Worm (Caenorhabditis elegans) whole organism, young adult: Measurements from ENCODE around the gene F26F2.11.

Source experiments
- B0019.2 ChIP-seq: fragments of 200-800 bp; sonication (Bioruptor generic); conservative IDR thresholded peaks from 2 replicates; pipeline ENCODE4 v1.3.6; 2022; ENCODE audit warnings: missing genetic modification reagents, missing genetic modification characterization, missing compliant biosample characterization
- B0336.3 ChIP-seq: fragments of 200-800 bp; sonication (Bioruptor generic); IDR thresholded peaks from 2 replicates; pipeline ENCODE4 v1.3.6; 2022; ENCODE audit warnings: missing genetic modification characterization, missing compliant biosample characterization
- C17E4.6 ChIP-seq: fragments of 200-800 bp; sonication (Bioruptor generic); IDR thresholded peaks from 2 replicates; pipeline ENCODE4 v1.3.6; 2022; ENCODE audit warnings: missing genetic modification reagents, missing genetic modification characterization, missing compliant biosample characterization
- F23B12.7 ChIP-seq: sonication (generic microtip); optimal IDR thresholded peaks from 2 replicates; lab custom pipeline; 2017; ENCODE audit warnings: missing genetic modification characterization, mild to moderate bottlenecking, missing compliant biosample characterization, antibody characterized with exemption, moderate library complexity; ENCODE audit not compliant: insufficient read depth
- F52B5.7 ChIP-seq: sonication (generic microtip); optimal IDR thresholded peaks from 2 replicates; lab custom pipeline; 2016; ENCODE audit warnings: mild to moderate bottlenecking, missing genetic modification characterization, missing compliant biosample characterization
- K11D2.4 ChIP-seq: fragments of 200-800 bp; sonication (Bioruptor generic); IDR thresholded peaks from 2 replicates; pipeline ENCODE4 v1.3.6; 2022; ENCODE audit warnings: missing genetic modification reagents, missing genetic modification characterization, missing compliant biosample characterization
- T26A5.8 ChIP-seq: sonication (generic microtip); optimal IDR thresholded peaks from 2 replicates; lab custom pipeline; 2016; ENCODE audit warnings: missing genetic modification characterization, missing compliant biosample characterization
- Y53F4B.3 ChIP-seq: fragments of 200-800 bp; sonication (Bioruptor generic); IDR thresholded peaks from 2 replicates; pipeline ENCODE4 v1.3.6; 2022; ENCODE audit warnings: missing genetic modification reagents, missing genetic modification characterization, missing compliant biosample characterization
- Y56A3A.18 ChIP-seq: fragments of 200-800 bp; sonication (Bioruptor generic); IDR thresholded peaks from 2 replicates; pipeline ENCODE4 v1.3.6; 2022; ENCODE audit warnings: missing genetic modification reagents, missing genetic modification characterization, missing compliant biosample characterization
- Y95B8A.8 ChIP-seq: fragments of 200-800 bp; sonication (Bioruptor generic); IDR thresholded peaks from 2 replicates; pipeline ENCODE4 v1.3.6; 2022; ENCODE audit warnings: missing genetic modification reagents, missing genetic modification characterization, missing compliant biosample characterization
- akir-1 ChIP-seq: fragments of 200-800 bp; sonication (Bioruptor generic); optimal IDR thresholded peaks from 2 replicates; lab custom pipeline; 2018; ENCODE audit warnings: mild to moderate bottlenecking, missing genetic modification characterization, moderate library complexity, missing compliant biosample characterization
- aptf-2 ChIP-seq: fragments of 200-800 bp; sonication (Bioruptor generic); conservative IDR thresholded peaks from 2 replicates; pipeline ENCODE4 v1.3.6; 2022; ENCODE audit warnings: missing genetic modification reagents, missing genetic modification characterization, missing compliant biosample characterization
- atf-7 ChIP-seq: sonication (generic microtip); optimal IDR thresholded peaks from 2 replicates; lab custom pipeline; 2017; ENCODE audit warnings: mild to moderate bottlenecking, missing genetic modification characterization, missing compliant biosample characterization
- athp-1 ChIP-seq: sonication (generic microtip); optimal IDR thresholded peaks from 2 replicates; lab custom pipeline; 2017; ENCODE audit warnings: mild to moderate bottlenecking, missing genetic modification characterization, missing compliant biosample characterization
- attf-5 ChIP-seq: fragments of 200-800 bp; sonication (Bioruptor generic); optimal IDR thresholded peaks from 2 replicates; lab custom pipeline; 2018; ENCODE audit warnings: mild to moderate bottlenecking, missing genetic modification characterization, missing compliant biosample characterization
- bed-1 ChIP-seq: fragments of 200-800 bp; sonication (Bioruptor generic); IDR thresholded peaks from 2 replicates; pipeline ENCODE4 v1.3.6; 2022; ENCODE audit warnings: missing genetic modification reagents, missing genetic modification characterization, missing compliant biosample characterization
- bed-2 ChIP-seq: fragments of 200-800 bp; sonication (Bioruptor generic); IDR thresholded peaks from 2 replicates; pipeline ENCODE4 v1.3.6; 2022; ENCODE audit warnings: missing genetic modification reagents, missing genetic modification characterization, missing compliant biosample characterization
- cebp-2 ChIP-seq: fragments of 200-800 bp; sonication (Bioruptor generic); IDR thresholded peaks from 2 replicates; pipeline ENCODE4 v1.3.6; 2022; ENCODE audit warnings: missing genetic modification characterization, missing compliant biosample characterization
- ceh-100 ChIP-seq: fragments of 200-800 bp; sonication (Bioruptor generic); IDR thresholded peaks from 2 replicates; pipeline ENCODE4 v1.3.6; 2022; ENCODE audit warnings: missing genetic modification reagents, missing genetic modification characterization, missing compliant biosample characterization
- ceh-91 ChIP-seq: fragments of 200-800 bp; sonication (Bioruptor generic); IDR thresholded peaks from 2 replicates; pipeline ENCODE4 v1.3.6; 2022; ENCODE audit warnings: missing genetic modification reagents, missing genetic modification characterization, missing compliant biosample characterization
- chd-7 ChIP-seq: sonication (generic microtip); optimal IDR thresholded peaks from 2 replicates; lab custom pipeline; 2016; ENCODE audit warnings: mild to moderate bottlenecking, missing genetic modification characterization, moderate library complexity, missing compliant biosample characterization
- die-1 ChIP-seq: sonication (generic microtip); optimal IDR thresholded peaks from 2 replicates; lab custom pipeline; 2016; ENCODE audit warnings: missing genotype, mild to moderate bottlenecking, missing genetic modification characterization, missing compliant biosample characterization
- dox-1 ChIP-seq: fragments of 200-800 bp; sonication (Bioruptor generic); IDR thresholded peaks from 2 replicates; pipeline ENCODE4 v1.3.6; 2022; ENCODE audit warnings: missing genetic modification reagents, missing genetic modification characterization, missing compliant biosample characterization
- dpl-1 ChIP-seq: fragments of 150-350 bp; optimal IDR thresholded peaks from 2 replicates; lab custom pipeline; 2014; ENCODE audit warnings: missing biosample characterization, missing genetic modification reagents, missing genetic modification characterization
- egrh-3 ChIP-seq: fragments of 200-800 bp; sonication (Bioruptor generic); IDR thresholded peaks from 2 replicates; pipeline ENCODE4 v1.3.6; 2022; ENCODE audit warnings: missing genetic modification reagents, missing genetic modification characterization, missing compliant biosample characterization
- hlh-26 ChIP-seq: fragments of 200-800 bp; sonication (Bioruptor generic); conservative IDR thresholded peaks from 2 replicates; pipeline ENCODE4 v1.3.6; 2022; ENCODE audit warnings: missing genetic modification reagents, missing genetic modification characterization, missing compliant biosample characterization
- hsf-1 ChIP-seq: fragments of 200-800 bp; sonication (Bioruptor generic); IDR thresholded peaks from 2 replicates; pipeline ENCODE4 v1.3.6; 2022; ENCODE audit warnings: missing genetic modification reagents, missing genetic modification characterization, missing compliant biosample characterization
- let-607 ChIP-seq, 2 experiments: fragments of 200-800 bp in 1 of 2; sonication (Bioruptor generic) in 1 of 2; sonication (generic microtip) in 1 of 2; optimal IDR thresholded peaks; 2 replicates each; lab custom pipeline; 2016 to 2018; ENCODE audit warnings: mild to moderate bottlenecking in 2 of 2, missing compliant biosample characterization in 2 of 2, missing genetic modification characterization in 2 of 2, moderate library complexity in 2 of 2, missing genotype in 1 of 2
- lin-54 ChIP-seq: fragments of 200-800 bp; sonication (Bioruptor generic); optimal IDR thresholded peaks from 2 replicates; lab custom pipeline; 2018; ENCODE audit warnings: mild to moderate bottlenecking, missing genetic modification characterization, missing compliant biosample characterization
- lsl-1 ChIP-seq: fragments of 200-800 bp; sonication (Bioruptor generic); optimal IDR thresholded peaks from 2 replicates; lab custom pipeline; 2018; ENCODE audit warnings: mild to moderate bottlenecking, missing genetic modification characterization, moderate library complexity, missing compliant biosample characterization
- pbrm-1 ChIP-seq: fragments of 200-800 bp; sonication (Bioruptor generic); IDR thresholded peaks from 2 replicates; pipeline ENCODE4 v1.3.6; 2022; ENCODE audit warnings: missing genetic modification reagents, missing genetic modification characterization, missing compliant biosample characterization
- pha-4 ChIP-seq: fragments of 150-350 bp; sonication (generic microtip); optimal IDR thresholded peaks from 2 replicates; lab custom pipeline; 2014; ENCODE audit warnings: missing biosample characterization, missing genetic modification reagents, missing genetic modification characterization
- rec-8 ChIP-seq, 2 experiments: sonication (generic microtip); optimal IDR thresholded peaks; 2 replicates each; lab custom pipeline; 2016; ENCODE audit warnings: mild to moderate bottlenecking in 2 of 2, missing genetic modification characterization in 2 of 2, missing genetic modification reagents in 2 of 2, missing genotype in 2 of 2, missing biosample characterization in 1 of 2, missing compliant biosample characterization in 1 of 2, moderate library complexity in 1 of 2
- snpc-4 ChIP-seq, 5 experiments: fragments of 150-350 bp in 1 of 5; sonication (generic microtip) in 4 of 5; optimal IDR thresholded peaks; 2 replicates each; lab custom pipeline; 2014 to 2018; ENCODE audit warnings: missing genetic modification characterization in 5 of 5, missing biosample characterization in 3 of 5, antibody characterized with exemption in 2 of 5, mild to moderate bottlenecking in 2 of 5, missing compliant biosample characterization in 2 of 5, missing genotype in 2 of 5, moderate library complexity in 2 of 5, missing genetic modification reagents in 1 of 5
- sptf-2 ChIP-seq: fragments of 200-800 bp; sonication (Bioruptor generic); optimal IDR thresholded peaks from 2 replicates; lab custom pipeline; 2018; ENCODE audit warnings: mild to moderate bottlenecking, missing genetic modification characterization, missing compliant biosample characterization
- tlf-1 ChIP-seq: fragments of 200-800 bp; sonication (Bioruptor generic); optimal IDR thresholded peaks from 2 replicates; lab custom pipeline; 2018; ENCODE audit warnings: mild to moderate bottlenecking, missing genetic modification characterization, missing compliant biosample characterization
- zfh-2 ChIP-seq: fragments of 200-800 bp; sonication (Bioruptor generic); conservative IDR thresholded peaks from 2 replicates; pipeline ENCODE4 v1.3.6; 2022; ENCODE audit warnings: missing genetic modification reagents, missing genetic modification characterization, missing compliant biosample characterization
- ztf-22 ChIP-seq: fragments of 200-800 bp; sonication (Bioruptor generic); optimal IDR thresholded peaks from 2 replicates; lab custom pipeline; 2018; ENCODE audit warnings: mild to moderate bottlenecking, missing genetic modification characterization, moderate library complexity, missing compliant biosample characterization
- ztf-26 ChIP-seq: sonication (generic microtip); optimal IDR thresholded peaks from 2 replicates; lab custom pipeline; 2017; ENCODE audit warnings: missing genetic modification characterization, missing compliant biosample characterization
- ztf-28 ChIP-seq: fragments of 200-800 bp; sonication (Bioruptor generic); IDR thresholded peaks from 2 replicates; pipeline ENCODE4 v1.3.6; 2022; ENCODE audit warnings: missing genetic modification reagents, missing genetic modification characterization, missing compliant biosample characterization
- ztf-3 ChIP-seq: fragments of 200-800 bp; sonication (Bioruptor generic); optimal IDR thresholded peaks from 2 replicates; lab custom pipeline; 2018; ENCODE audit warnings: mild to moderate bottlenecking, missing genetic modification characterization, missing compliant biosample characterization

F26F2.11 gene

ce11 chrV:20636855-20637254, 41.3 kb upstream of the F26F2.11 start, which contains the start of gene ttr-13 (continued):
- TF ChIP-seq rec-8 (tag; optimal IDR thresholded peaks at IDR 0.05; lab: Kevin White, UChicago), result no peak
- TF ChIP-seq hsf-1, result no peak
- no peak for TF ChIP-seq T26A5.8 (tag; lab: Kevin White, UChicago)

ce11 chrV:20634330-20634729, 38.8 kb upstream of the F26F2.11 start, which contains the start of gene F46B3.16:
Gene F46B3.16 (plus strand): TSS chrV:20634630.
- no peak for TF ChIP-seq zfh-2
- no peak for TF ChIP-seq T26A5.8 (tag; lab: Kevin White, UChicago)
- TF ChIP-seq dpl-1, result no peak
- no peak for TF ChIP-seq attf-5 (GFP tag; lab: Kevin White, UChicago)
- no peak for TF ChIP-seq B0336.3 (GFP tag; lab: Robert Waterston, UW)
- TF ChIP-seq ceh-100, result no peak
- no peak for TF ChIP-seq akir-1 (GFP tag; lab: Kevin White, UChicago)

DNA sequence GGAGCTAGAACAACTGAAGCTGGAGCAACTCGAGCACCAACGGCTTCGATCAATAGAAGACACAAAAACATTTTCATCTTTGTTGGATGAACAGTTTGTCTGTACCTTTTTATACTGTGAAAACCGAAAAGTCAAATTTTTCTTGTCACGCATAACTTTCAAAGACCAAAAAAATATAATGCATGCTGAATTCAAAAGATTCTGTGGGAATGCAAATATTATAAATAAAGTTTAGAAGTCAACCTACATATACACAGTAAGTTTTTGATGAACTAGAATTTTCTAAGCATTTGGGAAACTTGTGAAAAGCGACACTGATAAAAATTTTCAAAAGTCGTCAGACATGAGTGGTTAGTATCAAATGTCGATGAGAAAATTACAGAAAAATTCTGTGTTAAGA, 38.1 kb upstream of the F26F2.11 start, which contains the start of gene F46B3.15:
F46B3.15 (minus strand) TSS at position 101 of the 400 bp plus-strand sequence.
- TF ChIP-seq sptf-2 (GFP tag; lab: Kevin White, UChicago) (no peak), ztf-26 (tag; lab: Kevin White, UChicago) (no peak), tlf-1 (GFP tag; lab: Kevin White, UChicago) (no peak)

ce11 chrV:20631255-20631654, 35.7 kb upstream of the F26F2.11 start, which contains the start of gene F46B3.14:
Gene F46B3.14 (minus strand): TSS chrV:20631355.
- TF ChIP-seq hlh-26 (GFP tag; lab: Robert Waterston, UW), result no peak
- TF ChIP-seq cebp-2 (GFP tag; lab: Robert Waterston, UW), result no peak
- no peak for TF ChIP-seq C17E4.6 (GFP tag; lab: Robert Waterston, UW)
- TF ChIP-seq aptf-2, result no peak
- TF ChIP-seq snpc-4 (GFP tag; optimal IDR thresholded peaks at IDR 0.05; lab: Kevin White, UChicago), result no peak
- TF ChIP-seq snpc-4 (tag; optimal IDR thresholded peaks at IDR 0.05; lab: Kevin White, UChicago), result no peak
- no peak for TF ChIP-seq chd-7 (tag; lab: Kevin White, UChicago)
- TF ChIP-seq F23B12.7 (tag; lab: Kevin White, UChicago), result no peak
- no peak for TF ChIP-seq let-607 (tag; optimal IDR thresholded peaks at IDR 0.05; lab: Kevin White, UChicago)
- no peak for TF ChIP-seq Y53F4B.3 (GFP tag; lab: Robert Waterston, UW)
- no peak for TF ChIP-seq B0019.2
- no peak for TF ChIP-seq pha-4 (tag; lab: Kevin White, UChicago)

ce11 chrV:20626043-20626761, 30.6 kb upstream of the F26F2.11 start, which contains the start of the genes F46B3.9 and srz-18:
Gene F46B3.9 (minus strand): TSS chrV:20626143.
Gene srz-18 (plus strand): TSS chrV:20626711.
- TF ChIP-seq lsl-1 (no peak), die-1 (tag; lab: Kevin White, UChicago) (no peak), athp-1 (tag; lab: Kevin White, UChicago) (no peak), ceh-91 (GFP tag; lab: Robert Waterston, UW) (no peak), lin-54 (no peak), dox-1 (no peak), pbrm-1 (GFP tag; lab: Robert Waterston, UW) (no peak), Y56A3A.18 (GFP tag; lab: Robert Waterston, UW) (no peak), ztf-28 (GFP tag; lab: Robert Waterston, UW) (no peak), F52B5.7 (tag; lab: Kevin White, UChicago) (no peak), ztf-22 (no peak), K11D2.4 (GFP tag; lab: Robert Waterston, UW) (no peak), atf-7 (no peak), attf-5 (GFP tag; lab: Kevin White, UChicago) (no peak), ztf-3 (GFP tag; lab: Kevin White, UChicago) (no peak), bed-1 (GFP tag; lab: Robert Waterston, UW) (no peak), bed-2 (GFP tag; lab: Robert Waterston, UW) (no peak), Y95B8A.8 (GFP tag; lab: Robert Waterston, UW) (no peak), egrh-3 (no peak), ceh-100 (no peak)
- TF ChIP-seq, all 124 proteins: peak for 0
